Fruit fly (Drosophila melanogaster): ENCODE results near the gene Jasper.

The Jasper gene

DNA sequence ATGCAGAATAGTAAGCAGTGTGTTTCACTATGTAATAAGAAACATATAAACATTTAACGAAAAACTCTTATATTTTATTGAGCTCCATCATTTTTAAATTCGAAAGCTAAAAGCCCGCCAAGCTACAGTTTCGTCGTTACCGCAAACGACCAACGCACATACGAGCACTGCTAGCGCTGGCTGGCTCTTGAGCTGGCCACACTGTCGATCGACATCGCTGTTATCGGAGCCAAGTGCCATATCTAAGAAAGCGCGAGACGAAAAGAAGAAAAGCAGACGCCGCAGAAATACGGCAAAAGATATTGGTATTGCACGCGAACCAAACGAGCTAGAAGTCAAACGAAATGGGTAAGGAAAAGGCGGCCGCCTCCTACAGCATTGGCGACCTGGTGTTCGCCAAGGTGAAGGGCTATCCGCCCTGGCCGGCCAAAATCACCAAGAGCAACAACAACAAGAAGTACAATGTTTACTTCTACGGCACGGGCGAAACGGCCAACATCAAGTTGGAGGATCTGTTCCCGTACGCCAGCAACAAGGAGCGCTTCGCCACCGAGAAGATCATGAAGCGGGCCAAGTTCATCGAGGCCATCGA lies at the start of gene Jasper (continued):
- peak; percentile 8 for TF ChIP-seq CG12155 (GFP tag; optimal IDR thresholded peaks at IDR 0.05)
- TF ChIP-seq CG18599 (GFP tag; optimal IDR thresholded peaks at IDR 0.05), result peak; percentile 12
- no peak for TF ChIP-seq D19B (GFP tag; optimal IDR thresholded peaks at IDR 0.05)
- peak in 1 of 2 experiments; percentile 24 for TF ChIP-seq chif (GFP tag; optimal IDR thresholded peaks at IDR 0.05)
- TF ChIP-seq CG5180 (GFP tag; optimal IDR thresholded peaks at IDR 0.05), result no peak
- no peak for TF ChIP-seq CG31441 (GFP tag; IDR thresholded peaks at IDR 0.05)
- peak; percentile 84 for TF ChIP-seq Ets97D (GFP tag; optimal IDR thresholded peaks at IDR 0.05)
- TF ChIP-seq pfk (GFP tag; optimal IDR thresholded peaks at IDR 0.05), result peak; percentile 16
- TF ChIP-seq inv (GFP tag; IDR thresholded peaks at IDR 0.05; ENCODE audit: partially characterized antibody), result no peak
- peak; percentile 2 for TF ChIP-seq gem (tag; optimal IDR thresholded peaks at IDR 0.05)
- TF ChIP-seq Abd-B (GFP tag; optimal IDR thresholded peaks at IDR 0.05), result peak; percentile 52
- peak; percentile 95 for TF ChIP-seq Med (GFP tag)
- no peak for TF ChIP-seq prd (optimal IDR thresholded peaks at IDR 0.05)
- 0 out of 3 replicates have a peak, but pooled peaks have one; percentile 12 for TF ChIP-seq prd (GFP tag; IDR thresholded peaks at IDR 0.05)
- no peak for TF ChIP-seq bowl (GFP tag; IDR thresholded peaks at IDR 0.05)
- peak; percentile 31 for TF ChIP-seq vfl (GFP tag; optimal IDR thresholded peaks at IDR 0.05)
- no peak for TF ChIP-seq da (GFP tag; optimal IDR thresholded peaks at IDR 0.05)
- TF ChIP-seq CG8359 (GFP tag; optimal IDR thresholded peaks at IDR 0.05; ENCODE audit: borderline replicate concordance), result no peak
- TF ChIP-seq CG3163 (GFP tag; optimal IDR thresholded peaks at IDR 0.05), result peak; percentile 13
- no peak for TF ChIP-seq CG7987 (GFP tag; optimal IDR thresholded peaks at IDR 0.05)
- peak; percentile 9; the same call in 1 of the 2 replicates for TF ChIP-seq Scr (GFP tag; IDR thresholded peaks at IDR 0.05; ENCODE audit: partially characterized antibody)
- TF ChIP-seq Bdp1 (GFP tag; optimal IDR thresholded peaks at IDR 0.05), result peak; percentile 5
- TF ChIP-seq BEAF-32 (GFP tag; optimal IDR thresholded peaks at IDR 0.05), result peak; percentile 62
- TF ChIP-seq unc-4 (GFP tag; IDR thresholded peaks at IDR 0.05; ENCODE audit: partially characterized antibody), result peak; percentile 46; the same call in 1 of the 2 replicates
- no peak for TF ChIP-seq CG13123 (GFP tag; optimal IDR thresholded peaks at IDR 0.05)
- no peak for TF ChIP-seq sc (optimal IDR thresholded peaks at IDR 0.05)
- TF ChIP-seq sc (GFP tag; optimal IDR thresholded peaks at IDR 0.05), result no peak
- no peak for TF ChIP-seq Ptx1 (GFP tag; IDR thresholded peaks at IDR 0.05)
- TF ChIP-seq Myb (GFP tag; optimal IDR thresholded peaks at IDR 0.05), result peak; percentile 87
- no peak for TF ChIP-seq zen2 (GFP tag; IDR thresholded peaks at IDR 0.05; ENCODE audit: partially characterized antibody)
- TF ChIP-seq Lhr (GFP tag; optimal IDR thresholded peaks at IDR 0.05), result peak; percentile 49
- TF ChIP-seq CG2712 (tag; optimal IDR thresholded peaks at IDR 0.05), result peak; percentile 63
- TF ChIP-seq cad (GFP tag; optimal IDR thresholded peaks at IDR 0.05), result no peak
- peak; percentile 99 for TF ChIP-seq pzg (GFP tag; optimal IDR thresholded peaks at IDR 0.05)
- TF ChIP-seq twi (tag; optimal IDR thresholded peaks at IDR 0.05), result no peak
- TF ChIP-seq psq (GFP tag; optimal IDR thresholded peaks at IDR 0.05), result no peak
- TF ChIP-seq CG2129 (GFP tag; IDR thresholded peaks at IDR 0.05; ENCODE audit: partially characterized antibody), result no peak
- no peak for TF ChIP-seq CG34376 (GFP tag; optimal IDR thresholded peaks at IDR 0.05)
- peak; percentile 60 for TF ChIP-seq CG10267 (tag; optimal IDR thresholded peaks at IDR 0.05)
- peak; percentile 37; the same call in 1 of the 2 replicates for TF ChIP-seq CG3847 (GFP tag; IDR thresholded peaks at IDR 0.05)
- peak; percentile 58 for TF ChIP-seq Dll (GFP tag; IDR thresholded peaks at IDR 0.05; ENCODE audit: partially characterized antibody)
- TF ChIP-seq CG6175 (GFP tag; IDR thresholded peaks at IDR 0.05), result no peak
- TF ChIP-seq dpn (GFP tag; optimal IDR thresholded peaks at IDR 0.05), result peak in 1 of 2 experiments; percentile 40
- 0 out of 3 replicates have a peak, but pooled peaks have one; percentile 12 for TF ChIP-seq CG17361 (GFP tag; IDR thresholded peaks at IDR 0.05)
- TF ChIP-seq danr (GFP tag; IDR thresholded peaks at IDR 0.05), result no peak
- TF ChIP-seq fd96Cb (tag; optimal IDR thresholded peaks at IDR 0.05), result no peak
- no peak for TF ChIP-seq Optix (GFP tag; IDR thresholded peaks at IDR 0.05)
- no peak for TF ChIP-seq sd (tag; optimal IDR thresholded peaks at IDR 0.05)
- TF ChIP-seq CG17612 (GFP tag; IDR thresholded peaks at IDR 0.05), result no peak; the same call in 1 of the 2 replicates
